Worm (Caenorhabditis elegans) whole organism, young adult: ENCODE measurements around the gene C05D11.5.

Experiments
- B0019.2 ChIP-seq: fragments of 200-800 bp; sonication (Bioruptor generic); conservative IDR thresholded peaks from 2 replicates; pipeline ENCODE4 v1.3.6; 2022; ENCODE audit warnings: missing genetic modification reagents, missing genetic modification characterization, missing compliant biosample characterization
- D2030.7 ChIP-seq: fragments of 200-800 bp; sonication (Bioruptor generic); IDR thresholded peaks from 2 replicates; pipeline ENCODE4 v1.3.6; 2022; ENCODE audit warnings: missing genetic modification reagents, missing genetic modification characterization, missing compliant biosample characterization
- F22D6.2 ChIP-seq: sonication (generic microtip); optimal IDR thresholded peaks from 2 replicates; lab custom pipeline; 2016; ENCODE audit warnings: mild to moderate bottlenecking, missing genetic modification characterization, missing compliant biosample characterization
- F23B12.7 ChIP-seq: sonication (generic microtip); optimal IDR thresholded peaks from 2 replicates; lab custom pipeline; 2017; ENCODE audit warnings: missing genetic modification characterization, mild to moderate bottlenecking, missing compliant biosample characterization, antibody characterized with exemption, moderate library complexity; ENCODE audit not compliant: insufficient read depth
- F52B5.7 ChIP-seq: sonication (generic microtip); optimal IDR thresholded peaks from 2 replicates; lab custom pipeline; 2016; ENCODE audit warnings: mild to moderate bottlenecking, missing genetic modification characterization, missing compliant biosample characterization
- F57C9.4 ChIP-seq: sonication (generic microtip); optimal IDR thresholded peaks from 2 replicates; lab custom pipeline; 2017; ENCODE audit warnings: mild to moderate bottlenecking, missing genetic modification characterization, missing compliant biosample characterization
- akir-1 ChIP-seq: fragments of 200-800 bp; sonication (Bioruptor generic); optimal IDR thresholded peaks from 2 replicates; lab custom pipeline; 2018; ENCODE audit warnings: mild to moderate bottlenecking, missing genetic modification characterization, moderate library complexity, missing compliant biosample characterization
- attf-3 ChIP-seq: fragments of 200-800 bp; sonication (Bioruptor generic); conservative IDR thresholded peaks from 2 replicates; pipeline ENCODE4 v1.3.6; 2022; ENCODE audit warnings: missing genetic modification reagents, missing genetic modification characterization, missing compliant biosample characterization
- attf-5 ChIP-seq: fragments of 200-800 bp; sonication (Bioruptor generic); optimal IDR thresholded peaks from 2 replicates; lab custom pipeline; 2018; ENCODE audit warnings: mild to moderate bottlenecking, missing genetic modification characterization, missing compliant biosample characterization
- attf-6 ChIP-seq: fragments of 200-800 bp; sonication (Bioruptor generic); IDR thresholded peaks from 2 replicates; pipeline ENCODE4 v1.3.6; 2022; ENCODE audit warnings: missing genetic modification reagents, missing genetic modification characterization, missing compliant biosample characterization
- ccch-3 ChIP-seq: fragments of 200-800 bp; sonication (Bioruptor generic); optimal IDR thresholded peaks from 2 replicates; lab custom pipeline; 2018; ENCODE audit warnings: mild to moderate bottlenecking, missing genetic modification characterization, missing compliant biosample characterization
- cebp-1 ChIP-seq, 2 experiments: fragments of 200-800 bp in 1 of 2; sonication (Bioruptor generic) in 1 of 2; sonication (generic microtip) in 1 of 2; IDR thresholded peaks in 1 of 2; optimal IDR thresholded peaks in 1 of 2; 2 replicates each; pipeline versions ENCODE4 v1.3.6 to Lab custom; 2017 to 2022; ENCODE audit warnings: missing compliant biosample characterization in 2 of 2, missing genetic modification characterization in 2 of 2, mild to moderate bottlenecking in 1 of 2, missing genetic modification reagents in 1 of 2, moderate library complexity in 1 of 2
- cebp-2 ChIP-seq: fragments of 200-800 bp; sonication (Bioruptor generic); IDR thresholded peaks from 2 replicates; pipeline ENCODE4 v1.3.6; 2022; ENCODE audit warnings: missing genetic modification characterization, missing compliant biosample characterization
- chd-7 ChIP-seq: sonication (generic microtip); optimal IDR thresholded peaks from 2 replicates; lab custom pipeline; 2016; ENCODE audit warnings: mild to moderate bottlenecking, missing genetic modification characterization, moderate library complexity, missing compliant biosample characterization
- dox-1 ChIP-seq: fragments of 200-800 bp; sonication (Bioruptor generic); IDR thresholded peaks from 2 replicates; pipeline ENCODE4 v1.3.6; 2022; ENCODE audit warnings: missing genetic modification reagents, missing genetic modification characterization, missing compliant biosample characterization
- dpff-1 ChIP-seq: sonication (generic microtip); optimal IDR thresholded peaks from 2 replicates; lab custom pipeline; 2017; ENCODE audit warnings: mild to moderate bottlenecking, missing genetic modification characterization, missing compliant biosample characterization
- egrh-3 ChIP-seq: fragments of 200-800 bp; sonication (Bioruptor generic); IDR thresholded peaks from 2 replicates; pipeline ENCODE4 v1.3.6; 2022; ENCODE audit warnings: missing genetic modification reagents, missing genetic modification characterization, missing compliant biosample characterization
- fkh-3 ChIP-seq: sonication (generic microtip); optimal IDR thresholded peaks from 2 replicates; lab custom pipeline; 2016; ENCODE audit warnings: mild to moderate bottlenecking, missing genetic modification characterization, missing compliant biosample characterization
- hmg-1.2 ChIP-seq: fragments of 200-800 bp; sonication (Bioruptor generic); IDR thresholded peaks from 2 replicates; pipeline ENCODE4 v1.3.6; 2022; ENCODE audit warnings: missing genetic modification reagents, missing genetic modification characterization, missing compliant biosample characterization
- hrde-1 ChIP-seq: sonication (generic microtip); optimal IDR thresholded peaks from 2 replicates; lab custom pipeline; 2016; ENCODE audit warnings: missing genetic modification characterization, mild to moderate bottlenecking, missing compliant biosample characterization, moderate library complexity, missing genotype, missing genetic modification reagents, borderline replicate concordance
- lag-1 ChIP-seq: fragments of 200-800 bp; sonication (Bioruptor generic); IDR thresholded peaks from 2 replicates; pipeline ENCODE4 v1.3.6; 2022; ENCODE audit warnings: missing genetic modification reagents, missing genetic modification characterization, missing compliant biosample characterization
- let-526 ChIP-seq: fragments of 200-800 bp; sonication (Bioruptor generic); IDR thresholded peaks from 2 replicates; pipeline ENCODE4 v1.3.6; 2022; ENCODE audit warnings: missing genetic modification reagents, missing genetic modification characterization, missing compliant biosample characterization
- let-607 ChIP-seq, 2 experiments: fragments of 200-800 bp in 1 of 2; sonication (Bioruptor generic) in 1 of 2; sonication (generic microtip) in 1 of 2; optimal IDR thresholded peaks; 2 replicates each; lab custom pipeline; 2016 to 2018; ENCODE audit warnings: mild to moderate bottlenecking in 2 of 2, missing compliant biosample characterization in 2 of 2, missing genetic modification characterization in 2 of 2, moderate library complexity in 2 of 2, missing genotype in 1 of 2
- lin-35 ChIP-seq, 3 experiments: fragments of 150-350 bp in 2 of 3; sonication (generic microtip) in 1 of 3; optimal IDR thresholded peaks; 2 replicates each; lab custom pipeline; 2014 to 2018; ENCODE audit warnings: missing biosample characterization in 3 of 3, missing genetic modification characterization in 3 of 3, missing genetic modification reagents in 3 of 3
- lin-54 ChIP-seq: fragments of 200-800 bp; sonication (Bioruptor generic); optimal IDR thresholded peaks from 2 replicates; lab custom pipeline; 2018; ENCODE audit warnings: mild to moderate bottlenecking, missing genetic modification characterization, missing compliant biosample characterization
- lir-1 ChIP-seq: fragments of 200-800 bp; sonication (Bioruptor generic); conservative IDR thresholded peaks from 2 replicates; pipeline ENCODE4 v1.3.6; 2022; ENCODE audit warnings: missing genetic modification reagents, missing genetic modification characterization, missing compliant biosample characterization
- madf-3 ChIP-seq: fragments of 200-800 bp; sonication (Bioruptor generic); IDR thresholded peaks from 2 replicates; pipeline ENCODE4 v1.3.6; 2022; ENCODE audit warnings: missing genetic modification reagents, missing genetic modification characterization, missing compliant biosample characterization
- madf-6 ChIP-seq: fragments of 200-800 bp; sonication (Bioruptor generic); IDR thresholded peaks from 2 replicates; pipeline ENCODE4 v1.3.6; 2022; ENCODE audit warnings: missing genetic modification reagents, missing genetic modification characterization, missing compliant biosample characterization
- mes-4 ChIP-seq: sonication (generic microtip); optimal IDR thresholded peaks from 2 replicates; lab custom pipeline; 2016; ENCODE audit warnings: missing genotype, missing genetic modification characterization, missing compliant biosample characterization
- mxl-1 ChIP-seq: sonication (generic microtip); optimal IDR thresholded peaks from 2 replicates; lab custom pipeline; 2016; ENCODE audit warnings: missing genetic modification characterization, missing compliant biosample characterization
- nfya-1 ChIP-seq: sonication (generic microtip); optimal IDR thresholded peaks from 2 replicates; lab custom pipeline; 2017; ENCODE audit warnings: antibody characterized with exemption, missing compliant biosample characterization, missing genetic modification characterization, borderline replicate concordance; ENCODE audit not compliant: insufficient read depth
- nhr-80 ChIP-seq: sonication (generic microtip); optimal IDR thresholded peaks from 2 replicates; lab custom pipeline; 2016; ENCODE audit warnings: missing genetic modification characterization, missing compliant biosample characterization
- repo-1 ChIP-seq: sonication (generic microtip); optimal IDR thresholded peaks from 2 replicates; lab custom pipeline; 2017; ENCODE audit warnings: mild to moderate bottlenecking, missing genetic modification characterization, missing compliant biosample characterization
- sea-2 ChIP-seq: fragments of 200-800 bp; sonication (Bioruptor generic); IDR thresholded peaks from 2 replicates; pipeline ENCODE4 v1.3.6; 2022; ENCODE audit warnings: missing genetic modification characterization, missing compliant biosample characterization
- snpc-1.1 ChIP-seq: sonication (generic microtip); optimal IDR thresholded peaks from 2 replicates; lab custom pipeline; 2017; ENCODE audit warnings: missing genetic modification characterization, mild to moderate bottlenecking, missing compliant biosample characterization, antibody characterized with exemption, moderate library complexity, missing genotype, missing genetic modification reagents; ENCODE audit not compliant: insufficient read depth
- snpc-3.4 ChIP-seq: sonication (generic microtip); optimal IDR thresholded peaks from 2 replicates; lab custom pipeline; 2017; ENCODE audit warnings: missing genetic modification characterization, mild to moderate bottlenecking, missing compliant biosample characterization, antibody characterized with exemption, moderate library complexity, missing genotype, missing genetic modification reagents
- sptf-2 ChIP-seq: fragments of 200-800 bp; sonication (Bioruptor generic); optimal IDR thresholded peaks from 2 replicates; lab custom pipeline; 2018; ENCODE audit warnings: mild to moderate bottlenecking, missing genetic modification characterization, missing compliant biosample characterization
- tbx-9 ChIP-seq: sonication (generic microtip); optimal IDR thresholded peaks from 2 replicates; lab custom pipeline; 2016; ENCODE audit warnings: borderline replicate concordance, missing genetic modification characterization, inconsistent platforms, missing compliant biosample characterization
- tlf-1 ChIP-seq: fragments of 200-800 bp; sonication (Bioruptor generic); optimal IDR thresholded peaks from 2 replicates; lab custom pipeline; 2018; ENCODE audit warnings: mild to moderate bottlenecking, missing genetic modification characterization, missing compliant biosample characterization
- ztf-28 ChIP-seq: fragments of 200-800 bp; sonication (Bioruptor generic); IDR thresholded peaks from 2 replicates; pipeline ENCODE4 v1.3.6; 2022; ENCODE audit warnings: missing genetic modification reagents, missing genetic modification characterization, missing compliant biosample characterization
- ztf-3 ChIP-seq: fragments of 200-800 bp; sonication (Bioruptor generic); optimal IDR thresholded peaks from 2 replicates; lab custom pipeline; 2018; ENCODE audit warnings: mild to moderate bottlenecking, missing genetic modification characterization, missing compliant biosample characterization
- ztf-6 ChIP-seq: fragments of 200-800 bp; sonication (Bioruptor generic); IDR thresholded peaks from 2 replicates; pipeline ENCODE4 v1.3.6; 2022; ENCODE audit warnings: missing genetic modification reagents, missing genetic modification characterization, missing compliant biosample characterization

The C05D11.5 gene

DNA sequence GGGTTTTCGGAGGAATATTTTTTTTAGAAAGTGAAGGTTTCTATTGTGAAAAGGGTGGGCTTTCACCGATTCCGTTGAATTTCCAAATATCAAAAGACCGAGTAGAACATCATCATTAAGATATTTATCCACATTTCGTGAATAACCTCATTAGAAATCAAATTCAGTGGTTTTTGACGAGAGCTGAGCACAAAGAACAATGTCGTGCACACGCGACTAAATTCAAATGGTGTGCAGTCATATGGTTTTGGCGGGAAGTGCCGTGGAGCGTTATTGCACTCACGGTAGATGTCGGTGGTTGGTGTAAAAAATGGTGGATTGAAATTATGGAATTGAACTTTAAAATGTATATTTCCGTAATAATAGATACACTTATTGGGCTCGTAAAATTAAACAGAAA is 40.9 kb upstream of the C05D11.5 start (continued):
- peak; percentile 22 for TF ChIP-seq lin-54 (GFP tag; lab: Kevin White, UChicago)

DNA sequence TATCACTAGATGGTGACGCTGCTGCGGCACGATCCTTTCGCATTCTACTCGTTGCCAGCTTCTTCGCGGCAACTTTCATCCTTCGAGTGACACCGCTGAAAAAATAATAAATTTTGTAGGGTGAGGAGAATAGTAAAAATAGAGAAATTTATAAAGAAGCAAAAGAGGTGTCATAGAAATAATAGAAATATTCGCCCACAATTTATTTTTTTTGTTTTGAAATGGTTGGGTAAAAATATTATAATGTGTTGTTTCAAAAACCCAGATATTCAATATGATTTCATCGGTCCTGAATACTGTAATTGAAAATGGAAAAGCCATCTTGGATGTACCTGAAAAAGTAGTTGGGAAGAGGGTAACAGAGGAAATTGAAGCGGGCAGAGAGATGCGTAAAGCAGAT is 40.5 kb upstream of the C05D11.5 start, which contains the start of gene set-1:
Gene set-1, minus strand, starts transcription at position 101 of the 400 bp plus-strand sequence.
- TF ChIP-seq D2030.7 (GFP tag; lab: Robert Waterston, UW) (no peak), dpff-1 (tag; lab: Kevin White, UChicago) (no peak), madf-3 (GFP tag; lab: Robert Waterston, UW) (no peak), chd-7 (no peak), madf-6 (GFP tag; lab: Robert Waterston, UW) (no peak), sptf-2 (no peak), egrh-3 (GFP tag; lab: Robert Waterston, UW) (no peak), hrde-1 (no peak), lin-54 (GFP tag; lab: Kevin White, UChicago) (no peak), hmg-1.2 (GFP tag; lab: Robert Waterston, UW) (no peak), tbx-9 (no peak), akir-1 (no peak), snpc-1.1 (tag; lab: Kevin White, UChicago) (no peak), attf-5 (no peak), sea-2 (GFP tag; lab: Robert Waterston, UW) (no peak), cebp-1 (GFP tag; IDR thresholded peaks at IDR 0.05; lab: Robert Waterston, UW) (no peak), cebp-1 (tag; optimal IDR thresholded peaks at IDR 0.05; lab: Kevin White, UChicago) (no peak)

DNA sequence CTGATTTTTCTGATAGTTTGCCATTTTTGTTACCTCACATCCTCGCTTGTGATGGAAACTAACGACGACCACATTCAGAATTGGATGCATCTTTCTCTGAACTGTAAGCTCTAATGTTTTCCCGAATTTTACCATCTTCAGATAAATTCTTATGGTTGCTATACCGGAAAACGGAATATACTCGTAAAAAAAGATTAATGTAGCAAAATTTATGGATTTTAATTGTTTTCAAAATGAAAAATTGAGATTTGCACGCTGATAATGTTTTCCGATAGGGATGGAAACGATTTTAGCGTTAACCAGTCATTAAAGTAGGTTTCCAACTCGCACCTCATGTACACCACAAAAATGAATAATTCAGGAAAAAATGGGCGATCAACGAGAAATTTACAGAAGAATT is 38.8 kb upstream of the C05D11.5 start, which contains the start of gene T26A5.6:
Gene T26A5.6, minus strand, starts transcription at position 101 of the 400 bp plus-strand sequence.
- TF ChIP-seq lag-1 (GFP tag; lab: Robert Waterston, UW) (no peak), sptf-2 (no peak), dox-1 (GFP tag; lab: Robert Waterston, UW) (no peak), let-526 (no peak), F23B12.7 (tag; lab: Kevin White, UChicago) (no peak), fkh-3 (tag; lab: Kevin White, UChicago) (no peak), F57C9.4 (tag; lab: Kevin White, UChicago) (no peak), attf-3 (no peak), ztf-6 (GFP tag; lab: Robert Waterston, UW) (no peak), mes-4 (tag; lab: Kevin White, UChicago) (no peak), cebp-2 (no peak), snpc-3.4 (tag; lab: Kevin White, UChicago) (no peak), F52B5.7 (no peak), lin-35 (GFP tag; optimal IDR thresholded peaks at IDR 0.05; lab: Kevin White, UChicago) (no peak)

DNA sequence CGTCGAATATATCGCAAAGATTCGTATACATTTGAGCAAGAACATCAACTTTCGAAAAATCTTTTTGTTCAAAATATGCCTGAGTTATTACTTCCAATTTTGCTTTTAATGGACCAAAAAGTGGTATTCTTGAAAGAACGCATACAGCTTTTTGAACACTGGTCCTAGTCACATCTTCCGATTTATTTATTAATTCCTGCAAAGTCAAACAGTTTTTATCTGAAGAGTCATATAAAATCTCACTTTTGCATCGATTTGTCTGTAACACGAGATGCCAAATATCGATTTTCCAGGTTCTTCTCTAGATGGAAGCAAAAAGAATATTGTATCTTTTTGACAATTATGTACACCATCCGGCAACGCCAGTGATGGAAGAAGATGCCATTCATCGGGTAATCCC is 38.0 kb upstream of the C05D11.5 start:
- 0 out of 2 replicates have a peak, but pooled peaks have one; percentile 30 for TF ChIP-seq attf-6
- no peak for TF ChIP-seq lir-1
- TF ChIP-seq repo-1, result peak; percentile 46
- TF ChIP-seq, all 124 proteins: peak for 2

DNA sequence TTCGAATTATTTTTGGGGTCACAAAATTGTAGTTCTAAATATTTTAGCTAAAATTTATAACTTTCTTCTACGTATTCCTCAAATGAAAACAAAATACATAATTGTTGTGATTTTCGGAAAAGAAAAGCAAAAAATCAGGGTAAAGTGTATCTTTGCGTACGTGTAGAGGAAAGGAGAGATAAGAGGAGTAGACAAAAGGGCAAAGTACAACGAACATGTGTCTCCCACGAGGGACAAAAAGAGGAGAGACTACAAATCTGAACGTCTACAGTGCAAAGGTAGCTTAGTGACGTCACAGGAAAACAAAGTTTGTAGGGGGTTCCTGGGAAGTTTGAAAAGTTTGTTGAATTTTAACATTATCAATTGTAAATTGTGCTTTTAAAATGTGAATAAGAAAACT is 35.7 kb upstream of the C05D11.5 start:
- TF ChIP-seq nfya-1 (no peak), cebp-1 (GFP tag; IDR thresholded peaks at IDR 0.05; lab: Robert Waterston, UW) (no peak), cebp-1 (tag; optimal IDR thresholded peaks at IDR 0.05; lab: Kevin White, UChicago) (peak; percentile 58), attf-6 (no peak), nhr-80 (tag; lab: Kevin White, UChicago) (peak; percentile 40), mxl-1 (peak; percentile 7), let-526 (0 out of 2 replicates have a peak, but pooled peaks have one; percentile 44), ztf-28 (no peak), mes-4 (tag; lab: Kevin White, UChicago) (no peak), tlf-1 (GFP tag; lab: Kevin White, UChicago) (peak; percentile 52), let-607 (tag; optimal IDR thresholded peaks at IDR 0.05; lab: Kevin White, UChicago) (peak in 1 of 2 experiments; percentile 33), ztf-3 (GFP tag; lab: Kevin White, UChicago) (no peak), B0019.2 (GFP tag; lab: Robert Waterston, UW) (no peak), F22D6.2 (tag; lab: Kevin White, UChicago) (peak; percentile 28), egrh-3 (GFP tag; lab: Robert Waterston, UW) (no peak), ccch-3 (GFP tag; lab: Kevin White, UChicago) (no peak)
